Worm (Caenorhabditis elegans) whole organism, early embryonic: Measurements from ENCODE around the gene unc-43.

Source experiments
- B0310.2 ChIP-seq: sonication (generic microtip); optimal IDR thresholded peaks from 2 replicates; lab custom pipeline; 2016; ENCODE audit warnings: mild to moderate bottlenecking, missing genetic modification characterization, missing compliant biosample characterization
- F13C5.2 ChIP-seq: sonication (generic microtip); optimal IDR thresholded peaks from 2 replicates; lab custom pipeline; 2017; ENCODE audit warnings: mild to moderate bottlenecking, missing genetic modification characterization, inconsistent platforms, missing compliant biosample characterization
- aly-1 ChIP-seq: sonication (generic microtip); optimal IDR thresholded peaks from 2 replicates; lab custom pipeline; 2016; ENCODE audit warnings: missing genetic modification characterization, missing compliant biosample characterization
- ama-1 ChIP-seq: fragments of 150-350 bp; optimal IDR thresholded peaks from 2 replicates; lab custom pipeline; 2014
- ceh-13 ChIP-seq: fragments of 200-800 bp; sonication (Bioruptor generic); optimal IDR thresholded peaks from 2 replicates; lab custom pipeline; 2018; ENCODE audit warnings: mild to moderate bottlenecking, missing genetic modification characterization, missing compliant biosample characterization
- ceh-36 ChIP-seq: sonication (generic microtip); optimal IDR thresholded peaks from 2 replicates; lab custom pipeline; 2016; ENCODE audit warnings: missing genetic modification characterization, inconsistent platforms, missing compliant biosample characterization
- ets-7 ChIP-seq: sonication (generic microtip); optimal IDR thresholded peaks from 2 replicates; lab custom pipeline; 2016; ENCODE audit warnings: missing genotype, missing genetic modification characterization, missing compliant biosample characterization
- flt-1 ChIP-seq: fragments of 200-800 bp; sonication (Bioruptor generic); IDR thresholded peaks from 2 replicates; pipeline ENCODE4 v1.3.6; 2022; ENCODE audit warnings: missing genetic modification characterization, missing compliant biosample characterization
- hmbx-1 ChIP-seq: sonication (generic microtip); optimal IDR thresholded peaks from 2 replicates; lab custom pipeline; 2016; ENCODE audit warnings: mild to moderate bottlenecking, missing genetic modification characterization, missing compliant biosample characterization
- hmg-4 ChIP-seq: fragments of 200-800 bp; sonication (Bioruptor generic); optimal IDR thresholded peaks from 2 replicates; lab custom pipeline; 2018; ENCODE audit warnings: mild to moderate bottlenecking, missing genetic modification characterization, missing compliant biosample characterization
- hnd-1 ChIP-seq: sonication (generic microtip); optimal IDR thresholded peaks from 2 replicates; lab custom pipeline; 2016; ENCODE audit warnings: missing genetic modification characterization, missing compliant biosample characterization
- pes-1 ChIP-seq: fragments of 200-800 bp; sonication (Bioruptor generic); IDR thresholded peaks from 2 replicates; pipeline ENCODE4 v1.3.6; 2022; ENCODE audit warnings: missing genetic modification reagents, missing genetic modification characterization, missing compliant biosample characterization
- scrt-1 ChIP-seq: fragments of 200-800 bp; sonication (Bioruptor generic); IDR thresholded peaks from 2 replicates; pipeline ENCODE4 v1.3.6; 2022; ENCODE audit warnings: missing genetic modification characterization, missing compliant biosample characterization
- sea-1 ChIP-seq: fragments of 200-800 bp; sonication (Bioruptor generic); conservative IDR thresholded peaks from 2 replicates; pipeline ENCODE4 v1.3.6; 2022; ENCODE audit warnings: missing genetic modification characterization, missing compliant biosample characterization
- tbx-11 ChIP-seq: fragments of 200-800 bp; sonication (Bioruptor generic); IDR thresholded peaks from 2 replicates; pipeline ENCODE4 v1.3.6; 2022; ENCODE audit warnings: missing genetic modification characterization, missing compliant biosample characterization
- tbx-37 ChIP-seq: fragments of 200-800 bp; sonication (Bioruptor generic); conservative IDR thresholded peaks from 2 replicates; pipeline ENCODE4 v1.3.6; 2022; ENCODE audit warnings: missing genetic modification reagents, missing genetic modification characterization, missing compliant biosample characterization
- tra-4 ChIP-seq: sonication (generic microtip); optimal IDR thresholded peaks from 2 replicates; lab custom pipeline; 2017; ENCODE audit warnings: missing genetic modification characterization, missing compliant biosample characterization

The unc-43 gene

DNA sequence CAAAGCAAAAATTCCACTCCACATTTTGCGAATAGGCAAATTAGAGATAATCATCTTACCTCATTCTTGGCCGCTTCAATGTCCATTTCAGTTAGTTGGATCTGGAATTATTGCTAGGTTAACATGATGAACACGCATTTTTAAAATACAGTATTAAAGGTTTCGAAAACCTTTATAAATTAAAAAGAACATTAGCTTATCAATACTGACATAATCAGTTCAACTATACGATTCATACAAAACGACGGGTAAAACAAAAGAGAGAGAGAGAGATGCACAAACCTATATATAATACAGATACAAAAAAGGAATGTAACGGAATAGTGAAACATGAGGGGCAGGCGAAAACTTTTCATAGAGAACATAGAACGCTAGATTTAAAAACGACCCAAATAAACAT is 68.5 kb downstream of the unc-43 start, which contains the start of gene thk-1:
thk-1 (minus strand) TSS at position 101 of the 400 bp plus-strand sequence.
- TF ChIP-seq scrt-1 (GFP tag; lab: Robert Waterston, UW) (no peak), pes-1 (GFP tag; lab: Robert Waterston, UW) (no peak), F13C5.2 (tag; lab: Kevin White, UChicago) (no peak), ceh-36 (no peak), flt-1 (GFP tag; lab: Robert Waterston, UW) (no peak), hnd-1 (tag; lab: Kevin White, UChicago) (no peak), hmbx-1 (tag; lab: Kevin White, UChicago) (no peak), hmg-4 (GFP tag; lab: Kevin White, UChicago) (no peak), ets-7 (tag; lab: Kevin White, UChicago) (no peak), ama-1 (lab: Kevin White, UChicago) (no peak), sea-1 (GFP tag; lab: Robert Waterston, UW) (no peak)

DNA sequence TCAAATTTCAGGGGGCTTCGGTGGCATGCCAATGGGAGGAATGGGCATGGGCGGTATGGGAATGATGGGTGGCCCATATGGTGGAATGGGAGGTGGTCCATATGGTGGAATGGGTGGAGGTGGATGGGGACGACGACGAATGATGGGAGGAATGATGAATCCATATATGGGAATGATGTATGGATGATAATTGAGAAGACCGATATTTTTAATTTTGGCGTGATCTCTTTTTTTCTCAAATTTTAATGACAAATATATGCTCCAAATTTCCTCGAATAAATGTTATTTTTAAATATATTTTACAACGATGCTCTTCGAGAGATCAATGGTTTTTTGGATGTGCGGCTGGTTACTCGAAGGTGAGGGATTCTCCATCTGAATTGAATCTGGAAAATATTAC is 72.3 kb downstream of the unc-43 start, which contains the start of gene Y43C5A.4:
Y43C5A.4 (plus strand) TSS at position 301 of the 400 bp plus-strand sequence.
- TF ChIP-seq ama-1 (lab: Kevin White, UChicago) (no peak), hmg-4 (GFP tag; lab: Kevin White, UChicago) (no peak), pes-1 (GFP tag; lab: Robert Waterston, UW) (no peak), scrt-1 (GFP tag; lab: Robert Waterston, UW) (no peak), flt-1 (GFP tag; lab: Robert Waterston, UW) (no peak)

DNA sequence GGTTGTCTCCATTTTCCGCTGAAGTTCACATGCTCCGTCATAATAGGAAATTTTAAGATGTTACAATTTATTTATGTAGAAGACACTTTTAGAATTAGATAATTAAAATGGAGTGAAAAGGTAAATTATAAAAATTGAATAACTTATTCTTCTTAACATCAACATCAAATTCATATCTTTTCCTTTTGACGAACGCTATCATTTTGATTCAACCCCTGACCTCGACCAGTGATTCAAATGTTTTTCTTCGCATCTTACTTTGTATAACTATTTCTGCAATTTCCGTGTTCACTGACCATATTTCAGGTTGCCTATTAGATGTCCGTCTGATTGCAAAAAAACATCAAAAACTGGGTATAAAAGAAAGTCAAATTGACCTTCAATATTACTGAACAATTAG is 73.1 kb downstream of the unc-43 start, which contains the start of gene Y43C5A.7:
Y43C5A.7 (plus strand) TSS at position 301 of the 400 bp plus-strand sequence.
- no peak for TF ChIP-seq ceh-13 (GFP tag; lab: Kevin White, UChicago)
- TF ChIP-seq tbx-37 (GFP tag; lab: Robert Waterston, UW): no peak
- no peak for TF ChIP-seq flt-1 (GFP tag; lab: Robert Waterston, UW)
- no peak for TF ChIP-seq B0310.2 (tag; lab: Kevin White, UChicago)
- no peak for TF ChIP-seq hmg-4 (GFP tag; lab: Kevin White, UChicago)
- no peak for TF ChIP-seq sea-1 (GFP tag; lab: Robert Waterston, UW)
- TF ChIP-seq aly-1 (tag; lab: Kevin White, UChicago): no peak
- TF ChIP-seq F13C5.2 (tag; lab: Kevin White, UChicago): no peak
- no peak for TF ChIP-seq ets-7 (tag; lab: Kevin White, UChicago)
- no peak for TF ChIP-seq tra-4 (tag; lab: Kevin White, UChicago)
- no peak for TF ChIP-seq hnd-1 (tag; lab: Kevin White, UChicago)
- no peak for TF ChIP-seq hmbx-1 (tag; lab: Kevin White, UChicago)
- no peak for TF ChIP-seq scrt-1 (GFP tag; lab: Robert Waterston, UW)
- no peak for TF ChIP-seq tbx-11 (GFP tag; lab: Robert Waterston, UW)
- no peak for TF ChIP-seq pes-1 (GFP tag; lab: Robert Waterston, UW)
- TF ChIP-seq ceh-36: no peak
- TF ChIP-seq ama-1 (lab: Kevin White, UChicago): no peak

DNA sequence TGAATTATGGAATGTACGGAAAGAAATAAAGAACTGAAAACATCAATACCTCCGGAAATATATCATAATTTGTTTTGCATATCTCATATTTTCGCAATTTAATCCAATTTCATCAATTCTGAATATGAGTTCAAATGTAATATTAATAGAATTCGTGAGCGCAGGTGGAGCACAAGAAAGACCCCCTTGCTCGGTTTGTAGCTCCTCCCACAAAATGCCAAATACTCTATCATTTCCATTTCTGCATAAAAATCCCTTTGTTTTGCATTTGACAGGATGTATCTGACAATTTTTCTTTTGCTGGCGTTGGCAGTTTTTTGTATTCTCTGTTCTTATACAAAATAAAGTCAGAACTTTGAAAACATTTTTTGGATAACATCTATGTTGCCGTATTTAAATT is 75.0 kb downstream of the unc-43 start:
- TF ChIP-seq hnd-1 (tag; lab: Kevin White, UChicago): no peak
- no peak for TF ChIP-seq ama-1 (lab: Kevin White, UChicago)
- TF ChIP-seq ceh-13 (GFP tag; lab: Kevin White, UChicago): no peak
- TF ChIP-seq tra-4 (tag; lab: Kevin White, UChicago): no peak
- TF ChIP-seq sea-1 (GFP tag; lab: Robert Waterston, UW): no peak
- no peak for TF ChIP-seq B0310.2 (tag; lab: Kevin White, UChicago)
- no peak for TF ChIP-seq scrt-1 (GFP tag; lab: Robert Waterston, UW)
- TF ChIP-seq flt-1 (GFP tag; lab: Robert Waterston, UW): no peak
- TF ChIP-seq pes-1 (GFP tag; lab: Robert Waterston, UW): no peak
- no peak for TF ChIP-seq ceh-36
- TF ChIP-seq hmg-4 (GFP tag; lab: Kevin White, UChicago): no peak
- no peak for TF ChIP-seq tbx-37 (GFP tag; lab: Robert Waterston, UW)
- TF ChIP-seq hmbx-1 (tag; lab: Kevin White, UChicago): no peak
